Worm (Caenorhabditis elegans) whole organism, L4 larva: ENCODE data around the gene C18A3.11.

Source experiments
- D1046.2 ChIP-seq: fragments of 200-800 bp; sonication (Bioruptor generic); IDR thresholded peaks from 2 replicates; pipeline ENCODE4 v1.3.6; 2022; ENCODE audit warnings: missing genetic modification characterization, missing compliant biosample characterization
- F10B5.3 ChIP-seq: sonication (generic microtip); optimal IDR thresholded peaks from 2 replicates; lab custom pipeline; 2016; ENCODE audit warnings: mild to moderate bottlenecking, missing genetic modification characterization, missing compliant biosample characterization
- F26F4.8 ChIP-seq: fragments of 200-800 bp; sonication (Bioruptor generic); conservative IDR thresholded peaks from 2 replicates; pipeline ENCODE4 v1.3.6; 2022; ENCODE audit warnings: missing genetic modification characterization, missing compliant biosample characterization
- F44E2.7 ChIP-seq: fragments of 200-800 bp; sonication (Bioruptor generic); IDR thresholded peaks from 2 replicates; pipeline ENCODE4 v2.1.2; 2022; ENCODE audit warnings: missing genetic modification characterization, missing compliant biosample characterization
- F49E8.2 ChIP-seq: sonication (generic microtip); optimal IDR thresholded peaks from 2 replicates; lab custom pipeline; 2016; ENCODE audit warnings: missing compliant biosample characterization, mild to moderate bottlenecking, missing genetic modification characterization, borderline replicate concordance
- R02D3.7 ChIP-seq: fragments of 150-350 bp; sonication (generic microtip); optimal IDR thresholded peaks from 3 replicates; lab custom pipeline; 2014; ENCODE audit warnings: missing biosample characterization, missing genetic modification characterization
- T26A8.4 ChIP-seq: fragments of 200-800 bp; sonication (Bioruptor generic); IDR thresholded peaks from 2 replicates; pipeline ENCODE4 v1.3.6; 2022; ENCODE audit warnings: missing genetic modification characterization, missing compliant biosample characterization
- aly-2 ChIP-seq: sonication (generic microtip); optimal IDR thresholded peaks from 2 replicates; lab custom pipeline; 2018; ENCODE audit warnings: missing biosample characterization, missing genetic modification characterization
- arid-1 ChIP-seq: fragments of 200-800 bp; sonication (Bioruptor generic); conservative IDR thresholded peaks from 2 replicates; pipeline ENCODE4 v1.3.6; 2022; ENCODE audit warnings: missing genetic modification reagents, missing genetic modification characterization, missing compliant biosample characterization
- ceh-20 ChIP-seq: fragments of 200-800 bp; sonication (Bioruptor generic); IDR thresholded peaks from 2 replicates; pipeline ENCODE4 v1.3.6; 2022; ENCODE audit warnings: missing genetic modification reagents, missing genetic modification characterization, missing compliant biosample characterization
- ceh-28 ChIP-seq: fragments of 150-350 bp; optimal IDR thresholded peaks from 2 replicates; lab custom pipeline; 2014; ENCODE audit warnings: missing biosample characterization, missing genetic modification reagents, missing genetic modification characterization
- ces-1 ChIP-seq: fragments of 150-350 bp; sonication (generic microtip); optimal IDR thresholded peaks from 4 replicates; lab custom pipeline; 2014; ENCODE audit warnings: missing biosample characterization, missing genetic modification reagents, missing genetic modification characterization
- daf-12 ChIP-seq: fragments of 150-350 bp; optimal IDR thresholded peaks from 2 replicates; lab custom pipeline; 2014; ENCODE audit warnings: missing biosample characterization, missing genetic modification reagents, missing genetic modification characterization
- daf-19 ChIP-seq: fragments of 200-800 bp; sonication (Bioruptor generic); conservative IDR thresholded peaks from 2 replicates; pipeline ENCODE4 v1.3.6; 2022; ENCODE audit warnings: missing genetic modification characterization, missing compliant biosample characterization
- duxl-1 ChIP-seq: sonication (generic microtip); optimal IDR thresholded peaks from 2 replicates; lab custom pipeline; 2016; ENCODE audit warnings: mild to moderate bottlenecking, missing genetic modification characterization, moderate library complexity, missing compliant biosample characterization; ENCODE audit not compliant: poor library complexity
- dve-1 ChIP-seq: sonication (generic microtip); optimal IDR thresholded peaks from 2 replicates; lab custom pipeline; 2017; ENCODE audit warnings: antibody characterized with exemption, mild to moderate bottlenecking, missing genetic modification characterization, missing compliant biosample characterization; ENCODE audit not compliant: insufficient read depth
- egl-43 ChIP-seq: fragments of 200-800 bp; sonication (Bioruptor generic); IDR thresholded peaks from 2 replicates; pipeline ENCODE4 v1.3.6; 2022; ENCODE audit warnings: missing genetic modification reagents, missing genetic modification characterization, missing compliant biosample characterization
- fkh-10 ChIP-seq: fragments of 150-350 bp; optimal IDR thresholded peaks from 2 replicates; lab custom pipeline; 2014; ENCODE audit warnings: missing biosample characterization, missing genetic modification reagents, missing genetic modification characterization
- gei-8 ChIP-seq: fragments of 200-800 bp; sonication (Bioruptor generic); optimal IDR thresholded peaks from 2 replicates; lab custom pipeline; 2018; ENCODE audit warnings: mild to moderate bottlenecking, missing genetic modification characterization, missing compliant biosample characterization
- hlh-11 ChIP-seq: fragments of 200-800 bp; sonication (Bioruptor generic); optimal IDR thresholded peaks from 2 replicates; lab custom pipeline; 2018; ENCODE audit warnings: mild to moderate bottlenecking, missing genetic modification characterization, missing compliant biosample characterization
- hlh-30 ChIP-seq: sonication (generic microtip); optimal IDR thresholded peaks from 2 replicates; lab custom pipeline; 2017; ENCODE audit warnings: antibody characterized with exemption, mild to moderate bottlenecking, missing genetic modification characterization, missing compliant biosample characterization; ENCODE audit not compliant: insufficient read depth
- lin-13 ChIP-seq: fragments of 150-350 bp; optimal IDR thresholded peaks from 2 replicates; lab custom pipeline; 2014; ENCODE audit warnings: missing biosample characterization, missing genetic modification reagents, missing genetic modification characterization
- lin-29 ChIP-seq: fragments of 200-800 bp; sonication (Bioruptor generic); IDR thresholded peaks from 2 replicates; pipeline ENCODE4 v1.3.6; 2022; ENCODE audit warnings: missing genetic modification reagents, missing genetic modification characterization, missing compliant biosample characterization
- lin-39 ChIP-seq: fragments of 150-350 bp; optimal IDR thresholded peaks from 2 replicates; lab custom pipeline; 2014; ENCODE audit warnings: missing biosample characterization, missing genetic modification reagents, missing genetic modification characterization
- lsy-2 ChIP-seq, 2 experiments: fragments of 150-350 bp in 1 of 2; sonication (generic microtip) in 1 of 2; optimal IDR thresholded peaks; 2 replicates each; lab custom pipeline; 2014 to 2017; ENCODE audit warnings: missing biosample characterization in 2 of 2, missing genetic modification characterization in 2 of 2
- madf-9 ChIP-seq: fragments of 200-800 bp; sonication (Bioruptor generic); conservative IDR thresholded peaks from 2 replicates; pipeline ENCODE4 v1.3.6; 2022; ENCODE audit warnings: missing genetic modification reagents, missing genetic modification characterization, missing compliant biosample characterization
- mdl-1 ChIP-seq, 2 experiments: fragments of 150-350 bp in 1 of 2; sonication (generic microtip) in 1 of 2; optimal IDR thresholded peaks; 2 replicates each; lab custom pipeline; 2014 to 2017; ENCODE audit warnings: missing biosample characterization in 2 of 2, missing genetic modification characterization in 2 of 2
- mep-1 ChIP-seq: fragments of 150-350 bp; sonication (generic microtip); optimal IDR thresholded peaks from 3 replicates; lab custom pipeline; 2014; ENCODE audit warnings: missing biosample characterization, missing genetic modification characterization
- mes-2 ChIP-seq: sonication (generic microtip); optimal IDR thresholded peaks from 2 replicates; lab custom pipeline; 2016; ENCODE audit warnings: missing genotype, mild to moderate bottlenecking, missing genetic modification characterization, missing compliant biosample characterization; ENCODE audit not compliant: poor library complexity, severe bottlenecking
- nhr-102 ChIP-seq: sonication (generic microtip); optimal IDR thresholded peaks from 2 replicates; lab custom pipeline; 2016; ENCODE audit warnings: mild to moderate bottlenecking, missing genetic modification characterization, moderate library complexity, missing compliant biosample characterization
- nhr-237 ChIP-seq: sonication (generic microtip); optimal IDR thresholded peaks from 2 replicates; lab custom pipeline; 2017; ENCODE audit warnings: missing biosample characterization, missing genetic modification characterization
- nhr-25 ChIP-seq: sonication (generic microtip); optimal IDR thresholded peaks from 2 replicates; lab custom pipeline; 2017; ENCODE audit warnings: missing genetic modification characterization, mild to moderate bottlenecking, missing compliant biosample characterization, antibody characterized with exemption, moderate library complexity, borderline replicate concordance; ENCODE audit not compliant: insufficient read depth
- nhr-41 ChIP-seq: fragments of 200-800 bp; sonication (Bioruptor generic); IDR thresholded peaks from 2 replicates; pipeline ENCODE4 v1.3.6; 2022; ENCODE audit warnings: missing genetic modification reagents, missing genetic modification characterization, missing compliant biosample characterization
- nhr-42 ChIP-seq: fragments of 200-800 bp; sonication (Bioruptor generic); IDR thresholded peaks from 2 replicates; pipeline ENCODE4 v1.3.6; 2022; ENCODE audit warnings: missing genetic modification characterization, missing compliant biosample characterization
- nhr-6 ChIP-seq: fragments of 150-350 bp; optimal IDR thresholded peaks from 2 replicates; lab custom pipeline; 2014; ENCODE audit warnings: missing biosample characterization, missing genetic modification characterization
- nhr-76 ChIP-seq: fragments of 150-350 bp; optimal IDR thresholded peaks from 2 replicates; lab custom pipeline; 2014; ENCODE audit warnings: missing biosample characterization, missing genetic modification characterization
- nhr-77 ChIP-seq: fragments of 150-350 bp; optimal IDR thresholded peaks from 2 replicates; lab custom pipeline; 2014; ENCODE audit warnings: missing biosample characterization, missing genetic modification characterization
- pha-4 ChIP-seq, 2 experiments: fragments of 150-350 bp in 1 of 2; fragments of 200-800 bp in 1 of 2; sonication (Bioruptor generic) in 1 of 2; IDR thresholded peaks in 1 of 2; optimal IDR thresholded peaks in 1 of 2; 2 replicates each; pipeline versions ENCODE4 v1.3.6 to Lab custom; 2014 to 2022; ENCODE audit warnings: missing genetic modification characterization in 2 of 2, missing genetic modification reagents in 2 of 2, missing biosample characterization in 1 of 2, missing compliant biosample characterization in 1 of 2
- pqm-1 ChIP-seq: sonication (generic microtip); optimal IDR thresholded peaks from 2 replicates; lab custom pipeline; 2017; ENCODE audit warnings: missing biosample characterization, missing genetic modification characterization
- saeg-2 ChIP-seq: fragments of 200-800 bp; sonication (Bioruptor generic); IDR thresholded peaks from 2 replicates; pipeline ENCODE4 v1.3.6; 2022; ENCODE audit warnings: missing genetic modification reagents, missing genetic modification characterization, missing compliant biosample characterization
- snpc-1.2 ChIP-seq: fragments of 200-800 bp; sonication (Bioruptor generic); IDR thresholded peaks from 2 replicates; pipeline ENCODE4 v1.3.6; 2022; ENCODE audit warnings: missing genetic modification reagents, missing genetic modification characterization, missing compliant biosample characterization
- snpc-4 ChIP-seq: fragments of 150-350 bp; optimal IDR thresholded peaks from 2 replicates; lab custom pipeline; 2014; ENCODE audit warnings: missing biosample characterization, missing genetic modification characterization
- tag-97 ChIP-seq: fragments of 200-800 bp; sonication (Bioruptor generic); IDR thresholded peaks from 2 replicates; pipeline ENCODE4 v1.3.6; 2022; ENCODE audit warnings: missing genetic modification characterization, missing compliant biosample characterization
- tra-1 ChIP-seq: fragments of 200-800 bp; sonication (Bioruptor generic); IDR thresholded peaks from 2 replicates; pipeline ENCODE4 v1.3.6; 2022; ENCODE audit warnings: missing genetic modification reagents, missing genetic modification characterization, missing compliant biosample characterization
- vab-7 ChIP-seq: fragments of 200-800 bp; sonication (Bioruptor generic); IDR thresholded peaks from 2 replicates; pipeline ENCODE4 v1.3.6; 2022; ENCODE audit warnings: missing genetic modification reagents, missing genetic modification characterization, missing compliant biosample characterization
- zfp-3 ChIP-seq: fragments of 200-800 bp; sonication (Bioruptor generic); conservative IDR thresholded peaks from 2 replicates; pipeline ENCODE4 v1.3.6; 2022; ENCODE audit warnings: missing genetic modification reagents, missing genetic modification characterization, missing compliant biosample characterization
- zip-11 ChIP-seq: fragments of 200-800 bp; sonication (Bioruptor generic); IDR thresholded peaks from 2 replicates; pipeline ENCODE4 v1.3.6; 2022; ENCODE audit warnings: missing genetic modification characterization, missing compliant biosample characterization
- ztf-7 ChIP-seq: fragments of 150-350 bp; optimal IDR thresholded peaks from 2 replicates; lab custom pipeline; 2014; ENCODE audit warnings: missing biosample characterization, missing genetic modification characterization

The C18A3.11 gene

ce11 chrII:5772547-5773142 is 41.8 kb downstream of the C18A3.11 start (continued):
- TF ChIP-seq nhr-237 (no peak), hlh-11 (tag; lab: Kevin White, UChicago) (peak; percentile 11), aly-2 (no peak), nhr-25 (tag; lab: Kevin White, UChicago) (no peak), F49E8.2 (tag; lab: Kevin White, UChicago) (no peak), tra-1 (GFP tag; lab: Robert Waterston, UW) (no peak), nhr-42 (GFP tag; lab: Robert Waterston, UW) (no peak), ceh-20 (GFP tag; lab: Robert Waterston, UW) (peak; percentile 64; the same call in 1 of the 2 replicates), duxl-1 (tag; lab: Kevin White, UChicago) (no peak), gei-8 (GFP tag; lab: Kevin White, UChicago) (no peak), snpc-4 (no peak), F44E2.7 (GFP tag; lab: Robert Waterston, UW) (0 out of 2 replicates have a peak, but pooled peaks have one; percentile 75), snpc-1.2 (peak; percentile 65; the same call in 1 of the 2 replicates), vab-7 (GFP tag; lab: Robert Waterston, UW) (peak; percentile 73), lsy-2 (tag; optimal IDR thresholded peaks at IDR 0.05; lab: Kevin White, UChicago) (no peak), nhr-77 (tag; lab: Kevin White, UChicago) (no peak), dve-1 (peak; percentile 41), nhr-102 (tag; lab: Kevin White, UChicago) (peak; percentile 14), lin-29 (GFP tag; lab: Robert Waterston, UW) (0 out of 2 replicates have a peak, but pooled peaks have one; percentile 27), fkh-10 (no peak), madf-9 (GFP tag; lab: Robert Waterston, UW) (peak; percentile 73), ceh-28 (tag; lab: Kevin White, UChicago) (no peak), nhr-6 (tag; lab: Kevin White, UChicago) (no peak), pqm-1 (tag; lab: Kevin White, UChicago) (no peak), pha-4 (GFP tag; IDR thresholded peaks at IDR 0.05; lab: Robert Waterston, UW) (peak; percentile 66; the same call in 1 of the 2 replicates), pha-4 (tag; optimal IDR thresholded peaks at IDR 0.05; lab: Kevin White, UChicago) (no peak), daf-12 (tag; lab: Kevin White, UChicago) (no peak), T26A8.4 (GFP tag; lab: Robert Waterston, UW) (peak; percentile 57; the same call in 1 of the 2 replicates), daf-19 (GFP tag; lab: Robert Waterston, UW) (no peak), lin-39 (no peak), D1046.2 (GFP tag; lab: Robert Waterston, UW) (0 out of 2 replicates have a peak, but pooled peaks have one; percentile 59), arid-1 (GFP tag; lab: Robert Waterston, UW) (peak; percentile 72), nhr-76 (no peak), mdl-1 (tag; optimal IDR thresholded peaks at IDR 0.05; lab: Kevin White, UChicago) (no peak), ztf-7 (tag; lab: Kevin White, UChicago) (peak; percentile 34), F26F4.8 (0 out of 2 replicates have a peak, but pooled peaks have one; percentile 10), mep-1 (peak; percentile 62), ces-1 (GFP tag; lab: Kevin White, UChicago) (no peak), F10B5.3 (tag; lab: Kevin White, UChicago) (peak; percentile 14), lin-13 (GFP tag; lab: Kevin White, UChicago) (peak; percentile 48), zip-11 (GFP tag; lab: Robert Waterston, UW) (0 out of 2 replicates have a peak, but pooled peaks have one; percentile 32), saeg-2 (0 out of 2 replicates have a peak, but pooled peaks have one; percentile 43), R02D3.7 (tag; lab: Kevin White, UChicago) (no peak), egl-43 (GFP tag; lab: Robert Waterston, UW) (peak; percentile 87), zfp-3 (GFP tag; lab: Robert Waterston, UW) (0 out of 2 replicates have a peak, but pooled peaks have one; percentile 54), tag-97 (GFP tag; lab: Robert Waterston, UW) (no peak), hlh-30 (tag; lab: Kevin White, UChicago) (peak; percentile 59), nhr-41 (GFP tag; lab: Robert Waterston, UW) (peak; percentile 54; the same call in 1 of the 2 replicates), mes-2 (tag; lab: Kevin White, UChicago) (peak; percentile 77)
